Fruit fly (Drosophila melanogaster) whole organism, embryonic: ENCODE data around the gene Fit2.
A peak's percentile ranks its signal among the peaks of the same experiment; 100 is the strongest.

Source experiments
- Aef1 ChIP-seq: fragments of 200-800 bp; sonication (Bioruptor generic); IDR thresholded peaks from 3 replicates; pipeline ENCODE4 v1.3.6; 2022; ENCODE audit warnings: missing biosample characterization, missing genetic modification characterization
- Blimp-1 ChIP-seq: fragments of 200-800 bp; sonication (Bioruptor generic); optimal IDR thresholded peaks from 3 replicates; lab custom pipeline; 2018; ENCODE audit warnings: missing biosample characterization, missing genetic modification characterization, mild to moderate bottlenecking, moderate library complexity, missing genetic modification reagents
- BtbVII ChIP-seq: fragments of 200-800 bp; sonication (Bioruptor generic); optimal IDR thresholded peaks from 3 replicates; lab custom pipeline; 2017; ENCODE audit warnings: missing biosample characterization, mild to moderate bottlenecking, missing genetic modification characterization
- CG10274 ChIP-seq: fragments of 200-800 bp; sonication (Bioruptor generic); optimal IDR thresholded peaks from 3 replicates; lab custom pipeline; 2017; ENCODE audit warnings: missing biosample characterization, mild to moderate bottlenecking, missing genetic modification characterization
- CG10321 ChIP-seq: fragments of 200-800 bp; sonication (Bioruptor generic); IDR thresholded peaks from 2 replicates; pipeline ENCODE4 v1.3.6; 2022; ENCODE audit warnings: missing biosample characterization, missing genetic modification characterization
- CG11456 ChIP-seq: fragments of 200-800 bp; sonication (Bioruptor generic); IDR thresholded peaks from 3 replicates; pipeline ENCODE4 v1.3.6; 2022; ENCODE audit warnings: missing biosample characterization, missing genetic modification characterization
- CG12219 ChIP-seq: fragments of 200-800 bp; sonication (Bioruptor generic); optimal IDR thresholded peaks from 3 replicates; lab custom pipeline; 2018; ENCODE audit warnings: missing biosample characterization, mild to moderate bottlenecking, missing genetic modification characterization
- CG12236 ChIP-seq: fragments of 200-800 bp; sonication (Bioruptor generic); optimal IDR thresholded peaks from 2 replicates; lab custom pipeline; 2016; ENCODE audit warnings: missing biosample characterization, missing genetic modification characterization
- CG13624 ChIP-seq: fragments of 200-800 bp; sonication (Bioruptor generic); optimal IDR thresholded peaks from 2 replicates; lab custom pipeline; 2016; ENCODE audit warnings: missing biosample characterization, missing genetic modification characterization
- CG13775 ChIP-seq: fragments of 200-800 bp; sonication (Bioruptor generic); optimal IDR thresholded peaks from 3 replicates; lab custom pipeline; 2017; ENCODE audit warnings: missing biosample characterization, mild to moderate bottlenecking, missing genetic modification characterization
- CG15696 ChIP-seq: fragments of 200-800 bp; sonication (Bioruptor generic); optimal IDR thresholded peaks from 2 replicates; lab custom pipeline; 2019; ENCODE audit warnings: missing biosample characterization, mild to moderate bottlenecking, missing genetic modification characterization, moderate library complexity
- CG1647 ChIP-seq: fragments of 200-800 bp; sonication (Bioruptor generic); optimal IDR thresholded peaks from 3 replicates; lab custom pipeline; 2016; ENCODE audit warnings: missing biosample characterization, missing genetic modification characterization
- CG17361 ChIP-seq: fragments of 200-800 bp; sonication (Bioruptor generic); IDR thresholded peaks from 3 replicates; pipeline ENCODE4 v1.3.6; 2022; ENCODE audit warnings: missing biosample characterization, missing genetic modification characterization
- CG17612 ChIP-seq: fragments of 200-800 bp; sonication (Bioruptor generic); IDR thresholded peaks from 2 replicates; pipeline ENCODE4 v1.3.6; 2022; ENCODE audit warnings: missing biosample characterization, missing genetic modification characterization
- CG1832 ChIP-seq: fragments of 200-800 bp; sonication (Bioruptor generic); optimal IDR thresholded peaks from 2 replicates; lab custom pipeline; 2017; ENCODE audit warnings: missing biosample characterization, mild to moderate bottlenecking, missing genetic modification characterization, inconsistent platforms
- CG2199 ChIP-seq: fragments of 200-800 bp; sonication (Bioruptor generic); IDR thresholded peaks from 3 replicates; pipeline ENCODE4 v1.3.6; 2022; ENCODE audit warnings: missing biosample characterization, missing genetic modification characterization
- CG2678 ChIP-seq: fragments of 200-800 bp; sonication (Bioruptor generic); optimal IDR thresholded peaks from 3 replicates; lab custom pipeline; 2019; ENCODE audit warnings: missing biosample characterization, mild to moderate bottlenecking, missing genetic modification characterization, moderate library complexity
- CG42726 ChIP-seq: fragments of 200-800 bp; sonication (Bioruptor generic); IDR thresholded peaks from 2 replicates; pipeline ENCODE4 v1.3.6; 2022; ENCODE audit warnings: missing biosample characterization, missing genetic modification characterization; ENCODE audit not compliant: partially characterized antibody
- CG4730 ChIP-seq: fragments of 200-800 bp; sonication (Bioruptor generic); IDR thresholded peaks from 2 replicates; pipeline ENCODE4 v1.3.6; 2022; ENCODE audit warnings: missing biosample characterization, missing genetic modification characterization
- CG5180 ChIP-seq: fragments of 200-800 bp; sonication (Bioruptor generic); optimal IDR thresholded peaks from 3 replicates; lab custom pipeline; 2017; ENCODE audit warnings: missing biosample characterization, missing genetic modification characterization, mild to moderate bottlenecking, moderate library complexity, missing genetic modification reagents
- CG6175 ChIP-seq: fragments of 200-800 bp; sonication (Bioruptor generic); IDR thresholded peaks from 3 replicates; pipeline ENCODE4 v1.3.6; 2022; ENCODE audit warnings: missing biosample characterization, missing genetic modification characterization
- CG7357 ChIP-seq: fragments of 200-800 bp; sonication (Bioruptor generic); IDR thresholded peaks from 3 replicates; pipeline ENCODE4 v1.3.6; 2022; ENCODE audit warnings: missing biosample characterization, missing genetic modification characterization
- CG7963 ChIP-seq: fragments of 200-800 bp; sonication (Bioruptor generic); IDR thresholded peaks from 3 replicates; pipeline ENCODE4 v1.3.6; 2022; ENCODE audit warnings: missing biosample characterization, missing genetic modification characterization; ENCODE audit not compliant: partially characterized antibody
- CG8388 ChIP-seq: fragments of 200-800 bp; sonication (Bioruptor generic); optimal IDR thresholded peaks from 2 replicates; lab custom pipeline; 2019; ENCODE audit warnings: missing biosample characterization, mild to moderate bottlenecking, missing genetic modification characterization, moderate library complexity
- CG9797 ChIP-seq: fragments of 200-800 bp; sonication (Bioruptor generic); optimal IDR thresholded peaks from 3 replicates; lab custom pipeline; 2018; ENCODE audit warnings: missing biosample characterization, mild to moderate bottlenecking, missing genetic modification characterization
- Nf-YB ChIP-seq: fragments of 200-800 bp; sonication (Bioruptor generic); optimal IDR thresholded peaks from 3 replicates; lab custom pipeline; 2019; ENCODE audit warnings: missing biosample characterization, mild to moderate bottlenecking, missing genetic modification characterization, moderate library complexity
- Oli ChIP-seq: fragments of 200-800 bp; sonication (Bioruptor generic); optimal IDR thresholded peaks from 2 replicates; lab custom pipeline; 2018; ENCODE audit warnings: missing biosample characterization, mild to moderate bottlenecking, missing genetic modification characterization, moderate library complexity
- PHDP ChIP-seq: fragments of 200-800 bp; sonication (Bioruptor generic); optimal IDR thresholded peaks from 3 replicates; lab custom pipeline; 2018; ENCODE audit warnings: missing biosample characterization, mild to moderate bottlenecking, missing genetic modification characterization, moderate library complexity
- Ptx1 ChIP-seq: fragments of 200-800 bp; sonication (Bioruptor generic); IDR thresholded peaks from 2 replicates; pipeline ENCODE4 v1.3.6; 2022; ENCODE audit warnings: missing biosample characterization, missing genetic modification characterization
- Spps ChIP-seq: fragments of 200-800 bp; sonication (Bioruptor generic); optimal IDR thresholded peaks from 2 replicates; lab custom pipeline; 2018; ENCODE audit warnings: missing biosample characterization, mild to moderate bottlenecking, missing genetic modification characterization
- abd-A ChIP-seq: fragments of 200-800 bp; sonication (Bioruptor generic); optimal IDR thresholded peaks from 3 replicates; lab custom pipeline; 2019; ENCODE audit warnings: missing biosample characterization, mild to moderate bottlenecking, missing genetic modification characterization, moderate library complexity
- bbx ChIP-seq: fragments of 200-800 bp; sonication (Bioruptor generic); IDR thresholded peaks from 2 replicates; pipeline ENCODE4 v1.3.6; 2022; ENCODE audit warnings: missing biosample characterization, missing genetic modification characterization; ENCODE audit not compliant: partially characterized antibody
- bowl ChIP-seq: fragments of 200-800 bp; sonication (Bioruptor generic); IDR thresholded peaks from 2 replicates; pipeline ENCODE4 v1.3.6; 2022; ENCODE audit warnings: missing biosample characterization, missing genetic modification characterization
- dati ChIP-seq: fragments of 200-800 bp; sonication (Bioruptor generic); IDR thresholded peaks from 2 replicates; pipeline ENCODE4 v1.3.6; 2022; ENCODE audit warnings: missing biosample characterization, missing genetic modification characterization
- dpn ChIP-seq, 2 experiments: fragments of 200-800 bp; sonication (Bioruptor generic); optimal IDR thresholded peaks; 3 replicates each; lab custom pipeline; 2016; ENCODE audit warnings: missing biosample characterization in 2 of 2, missing genetic modification characterization in 2 of 2
- en ChIP-seq: fragments of 200-800 bp; sonication (Bioruptor generic); optimal IDR thresholded peaks from 2 replicates; lab custom pipeline; 2016; ENCODE audit warnings: missing biosample characterization, missing genetic modification characterization
- esg ChIP-seq: fragments of 200-800 bp; sonication (Bioruptor generic); conservative IDR thresholded peaks from 2 replicates; pipeline ENCODE4 v1.3.6; 2022; ENCODE audit warnings: missing biosample characterization, missing genetic modification characterization
- fru ChIP-seq: fragments of >200 bp; optimal IDR thresholded peaks from 2 replicates; lab custom pipeline; 2017
- grn ChIP-seq: fragments of 200-800 bp; sonication (Bioruptor generic); optimal IDR thresholded peaks from 3 replicates; lab custom pipeline; 2017; ENCODE audit warnings: missing biosample characterization, missing genetic modification characterization
- hth ChIP-seq: fragments of >200 bp; optimal IDR thresholded peaks from 2 replicates; lab custom pipeline; 2017; ENCODE audit warnings: inconsistent platforms
- knrl ChIP-seq: fragments of 200-800 bp; sonication (Bioruptor generic); IDR thresholded peaks from 3 replicates; pipeline ENCODE4 v1.3.6; 2022; ENCODE audit warnings: missing biosample characterization, missing genetic modification characterization; ENCODE audit not compliant: partially characterized antibody
- mld ChIP-seq: fragments of 200-800 bp; sonication (Bioruptor generic); IDR thresholded peaks from 3 replicates; pipeline ENCODE4 v1.3.6; 2022; ENCODE audit warnings: missing biosample characterization, missing genetic modification characterization; ENCODE audit not compliant: partially characterized antibody
- nau ChIP-seq: fragments of 200-800 bp; sonication (Bioruptor generic); optimal IDR thresholded peaks from 3 replicates; lab custom pipeline; 2017; ENCODE audit warnings: missing biosample characterization, mild to moderate bottlenecking, missing genetic modification characterization, missing genetic modification reagents
- nerfin-2 ChIP-seq: fragments of 200-800 bp; sonication (Bioruptor generic); IDR thresholded peaks from 2 replicates; pipeline ENCODE4 v1.3.6; 2022; ENCODE audit warnings: missing biosample characterization, missing genetic modification characterization; ENCODE audit not compliant: partially characterized antibody
- oc ChIP-seq: fragments of 200-800 bp; sonication (Bioruptor generic); optimal IDR thresholded peaks from 2 replicates; lab custom pipeline; 2018; ENCODE audit warnings: missing biosample characterization, mild to moderate bottlenecking, missing genetic modification characterization, moderate library complexity
- peb ChIP-seq: fragments of 200-800 bp; sonication (Bioruptor generic); IDR thresholded peaks from 2 replicates; pipeline ENCODE4 v1.3.6; 2022; ENCODE audit warnings: missing biosample characterization, missing genetic modification characterization
- pzg ChIP-seq: fragments of 200-800 bp; sonication (Bioruptor generic); optimal IDR thresholded peaks from 3 replicates; lab custom pipeline; 2018; ENCODE audit warnings: missing biosample characterization, mild to moderate bottlenecking, missing genetic modification characterization, moderate library complexity
- sens ChIP-seq: fragments of 200-800 bp; sonication (Bioruptor generic); peaks from one replicate; lab custom pipeline; 2016; ENCODE audit warnings: missing biosample characterization, missing genetic modification characterization
- shn ChIP-seq: fragments of 200-800 bp; sonication (Bioruptor generic); optimal IDR thresholded peaks from 3 replicates; lab custom pipeline; 2016; ENCODE audit warnings: missing biosample characterization, missing genetic modification characterization
- tap ChIP-seq: fragments of 200-800 bp; optimal IDR thresholded peaks from 3 replicates; lab custom pipeline; 2019; ENCODE audit warnings: missing biosample characterization, mild to moderate bottlenecking, missing genetic modification characterization, moderate library complexity
- ttk ChIP-seq: fragments of 200-800 bp; sonication (Bioruptor generic); IDR thresholded peaks from 2 replicates; pipeline ENCODE4 v2.1.2; 2022; ENCODE audit warnings: missing biosample characterization, missing genetic modification characterization
- yki ChIP-seq: fragments of >200 bp; optimal IDR thresholded peaks from 3 replicates; lab custom pipeline; 2018

Fit2 gene

dm6 chr3L:16989169-16989568, 35.0 kb upstream of the Fit2 start (continued):
- TF ChIP-seq esg (GFP tag; lab: Robert Waterston, UW) (peak; percentile 40; the same call in 1 of the 2 replicates), pzg (GFP tag; lab: Kevin White, UChicago) (no peak), shn (GFP tag; lab: Kevin White, UChicago) (no peak), sens (GFP tag; lab: Kevin White, UChicago) (peak; percentile 71), CG12236 (no peak), CG17361 (GFP tag; lab: Robert Waterston, UW) (no peak), CG42726 (GFP tag; lab: Robert Waterston, UW) (no peak), CG12219 (GFP tag; lab: Kevin White, UChicago) (peak; percentile 28), CG11456 (no peak), en (GFP tag; lab: Kevin White, UChicago) (no peak), CG1647 (no peak), Nf-YB (no peak), CG9797 (GFP tag; lab: Kevin White, UChicago) (no peak), bowl (GFP tag; lab: Robert Waterston, UW) (no peak), CG17612 (GFP tag; lab: Robert Waterston, UW) (no peak), ttk (GFP tag; lab: Robert Waterston, UW) (0 out of 2 replicates have a peak, but pooled peaks have one; percentile 18), CG8388 (GFP tag; lab: Kevin White, UChicago) (peak; percentile 13), oc (tag; lab: Kevin White, UChicago) (no peak), CG1832 (GFP tag; lab: Kevin White, UChicago) (no peak), abd-A (tag; lab: Kevin White, UChicago) (no peak), CG13775 (GFP tag; lab: Kevin White, UChicago) (peak; percentile 10), nerfin-2 (GFP tag; lab: Robert Waterston, UW) (no peak), CG4730 (GFP tag; lab: Robert Waterston, UW) (no peak), CG10274 (GFP tag; lab: Kevin White, UChicago) (no peak), yki (lab: Kevin White, UChicago) (no peak), CG7963 (GFP tag; lab: Robert Waterston, UW) (no peak), CG13624 (no peak), Aef1 (GFP tag; lab: Robert Waterston, UW) (no peak), Ptx1 (peak; percentile 45), grn (GFP tag; lab: Kevin White, UChicago) (peak; percentile 11), PHDP (tag; lab: Kevin White, UChicago) (peak; percentile 52), CG5180 (no peak), CG7357 (GFP tag; lab: Robert Waterston, UW) (no peak), nau (GFP tag; lab: Kevin White, UChicago) (no peak), CG10321 (GFP tag; lab: Robert Waterston, UW) (no peak), Blimp-1 (GFP tag; lab: Kevin White, UChicago) (peak; percentile 27), CG2678 (tag; lab: Kevin White, UChicago) (peak; percentile 56), fru (lab: Kevin White, UChicago) (no peak), CG2199 (GFP tag; lab: Robert Waterston, UW) (no peak), Oli (tag; lab: Kevin White, UChicago) (peak; percentile 54), hth (lab: Kevin White, UChicago) (no peak), tap (peak; percentile 2), bbx (GFP tag; lab: Robert Waterston, UW) (no peak), peb (GFP tag; lab: Robert Waterston, UW) (no peak), dati (GFP tag; lab: Robert Waterston, UW) (no peak), CG6175 (GFP tag; lab: Robert Waterston, UW) (no peak), Spps (tag; lab: Kevin White, UChicago) (no peak), mld (GFP tag; lab: Robert Waterston, UW) (no peak), CG15696 (tag; lab: Kevin White, UChicago) (no peak), dpn (GFP tag; optimal IDR thresholded peaks at IDR 0.05; lab: Kevin White, UChicago) (no peak), BtbVII (GFP tag; lab: Kevin White, UChicago) (no peak), knrl (no peak)
